Worm (Caenorhabditis elegans) whole organism, young adult: ENCODE measurements around the gene nhr-182.
"Not testable (repeated sequence)": the region's sequence is repeated elsewhere in the genome, so short reads cannot be mapped to it uniquely, and the experiment has no call there.

Experiments
- let-607 ChIP-seq, 2 experiments: fragments of 200-800 bp in 1 of 2; sonication (Bioruptor generic) in 1 of 2; sonication (generic microtip) in 1 of 2; optimal IDR thresholded peaks; 2 replicates each; lab custom pipeline; 2016 to 2018; ENCODE audit warnings: mild to moderate bottlenecking in 2 of 2, missing compliant biosample characterization in 2 of 2, missing genetic modification characterization in 2 of 2, moderate library complexity in 2 of 2, missing genotype in 1 of 2
- unc-62 ChIP-seq: fragments of 150-350 bp; optimal IDR thresholded peaks from 2 replicates; lab custom pipeline; 2014; ENCODE audit warnings: missing biosample characterization, missing genetic modification reagents, missing genetic modification characterization

ce11 chrV:2255191-2255590, 4.5 kb downstream of the nhr-182 start, which contains the start of gene F41B5.1:
- TF ChIP-seq unc-62 (GFP tag; lab: Kevin White, UChicago); let-607 (tag; optimal IDR thresholded peaks at IDR 0.05; lab: Kevin White, UChicago): not testable (repeated sequence)
